Fruit fly (Drosophila melanogaster): ENCODE results near the gene CG14711.

The CG14711 gene

DNA sequence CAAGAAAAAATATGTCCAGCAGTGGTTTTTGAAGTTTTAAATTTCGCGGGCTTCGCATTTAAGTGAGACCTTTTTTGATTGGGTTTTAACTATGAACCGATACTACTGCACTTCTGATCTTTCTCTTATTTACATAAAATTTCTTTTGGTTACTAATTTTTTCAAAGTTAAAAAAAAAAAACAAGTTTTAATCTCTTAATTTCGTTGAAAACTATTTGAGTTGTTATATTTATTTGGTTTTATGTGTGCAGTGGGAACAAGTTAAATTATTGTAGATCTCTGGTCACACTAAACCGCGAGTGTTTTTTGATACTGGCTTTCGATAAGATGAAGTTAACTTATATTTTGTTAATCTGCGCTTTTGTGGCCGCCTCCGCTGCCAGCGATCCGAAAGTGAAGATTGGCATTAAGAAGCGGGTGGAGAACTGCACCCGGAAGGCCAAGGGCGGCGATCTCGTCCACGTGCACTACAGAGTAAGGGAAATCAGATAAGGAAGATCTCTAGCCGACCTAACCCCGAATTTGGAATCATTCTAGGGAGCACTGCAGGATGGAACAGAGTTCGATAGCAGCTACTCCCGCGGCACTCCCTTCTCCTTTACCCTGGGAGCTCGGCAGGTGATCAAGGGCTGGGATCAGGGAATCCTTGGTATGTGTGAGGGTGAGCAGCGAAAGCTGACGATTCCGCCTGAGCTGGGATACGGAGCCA, 51.0 kb downstream of the CG14711 start, which contains the start of gene CG14715 (continued):
- TF ChIP-seq CG4854 (GFP tag; optimal IDR thresholded peaks at IDR 0.05) (no peak), Hmr (GFP tag; optimal IDR thresholded peaks at IDR 0.05) (peak; percentile 56), CG30020 (tag; optimal IDR thresholded peaks at IDR 0.05) (peak; percentile 55), CG7987 (GFP tag; optimal IDR thresholded peaks at IDR 0.05) (no peak), eve (GFP tag; optimal IDR thresholded peaks at IDR 0.05) (no peak), D19B (GFP tag; optimal IDR thresholded peaks at IDR 0.05) (no peak), Dbx (GFP tag; IDR thresholded peaks at IDR 0.05) (no peak), Kr (GFP tag; optimal IDR thresholded peaks at IDR 0.05) (no peak), Abd-B (GFP tag; optimal IDR thresholded peaks at IDR 0.05) (peak; percentile 59), Lpt (GFP tag; optimal IDR thresholded peaks at IDR 0.05) (no peak), nau (GFP tag; optimal IDR thresholded peaks at IDR 0.05) (no peak), CG8359 (GFP tag; optimal IDR thresholded peaks at IDR 0.05; ENCODE audit: borderline replicate concordance) (no peak), dmrt11E (tag; optimal IDR thresholded peaks at IDR 0.05) (peak; percentile 35), CG1832 (GFP tag; optimal IDR thresholded peaks at IDR 0.05) (no peak), CG2116 (GFP tag; optimal IDR thresholded peaks at IDR 0.05) (peak; percentile 73), hkb (optimal IDR thresholded peaks at IDR 0.05) (no peak), hkb (GFP tag; IDR thresholded peaks at IDR 0.05) (peak; percentile 64), CG13624 (GFP tag; optimal IDR thresholded peaks at IDR 0.05) (peak; percentile 51), CG17912 (GFP tag; optimal IDR thresholded peaks at IDR 0.05) (no peak), crp (GFP tag; optimal IDR thresholded peaks at IDR 0.05) (no peak), trem (tag; optimal IDR thresholded peaks at IDR 0.05) (peak; percentile 65), CG10462 (GFP tag; optimal IDR thresholded peaks at IDR 0.05) (no peak), sug (tag; optimal IDR thresholded peaks at IDR 0.05) (peak; percentile 19), CG11247 (GFP tag; IDR thresholded peaks at IDR 0.05) (no peak), run (tag; optimal IDR thresholded peaks at IDR 0.05) (no peak), CG2129 (GFP tag; IDR thresholded peaks at IDR 0.05; ENCODE audit: partially characterized antibody) (no peak), Nf-YB (GFP tag; optimal IDR thresholded peaks at IDR 0.05) (peak; percentile 8), ken (GFP tag; IDR thresholded peaks at IDR 0.05) (no peak), gfzf (GFP tag; optimal IDR thresholded peaks at IDR 0.05) (peak; percentile 85), CG15073 (GFP tag; optimal IDR thresholded peaks at IDR 0.05) (no peak), dysf (GFP tag; IDR thresholded peaks at IDR 0.05) (peak; percentile 48; the same call in 2 of the 3 replicates), CG15514 (GFP tag; optimal IDR thresholded peaks at IDR 0.05) (peak; percentile 86), chm (GFP tag; IDR thresholded peaks at IDR 0.05) (no peak), corto (GFP tag; optimal IDR thresholded peaks at IDR 0.05) (no peak)

Data from whole organism, embryonic.